Fruit fly (Drosophila melanogaster) whole organism, wandering third instar larva: ENCODE data around the gene Sce.

Experiments
- Abd-B ChIP-seq: fragments of >200 bp; optimal IDR thresholded peaks from 2 replicates; lab custom pipeline; 2017; ENCODE audit warnings: missing biosample characterization, missing genetic modification characterization
- CG32264 ChIP-seq: fragments of 200-800 bp; sonication (Bioruptor generic); optimal IDR thresholded peaks from 2 replicates; lab custom pipeline; 2016; ENCODE audit warnings: missing biosample characterization, missing genetic modification characterization
- CG9705 ChIP-seq: fragments of 200-800 bp; sonication (Bioruptor generic); optimal IDR thresholded peaks from 2 replicates; lab custom pipeline; 2018; ENCODE audit warnings: missing biosample characterization, mild to moderate bottlenecking, missing genetic modification characterization
- CrebA ChIP-seq: fragments of 200-800 bp; sonication (Bioruptor generic); optimal IDR thresholded peaks from 2 replicates; lab custom pipeline; 2016; ENCODE audit warnings: missing biosample characterization, mild to moderate bottlenecking, missing genetic modification characterization, borderline replicate concordance
- Dfd ChIP-seq: fragments of >200 bp; optimal IDR thresholded peaks from 2 replicates; lab custom pipeline; 2017; ENCODE audit warnings: missing biosample characterization, missing genetic modification characterization
- Dif ChIP-seq: fragments of 200-275, 200-300 bp; sonication (Bioruptor generic); optimal IDR thresholded peaks from 2 replicates; lab custom pipeline; 2018; ENCODE audit warnings: missing biosample characterization, missing genetic modification characterization; ENCODE audit not compliant: partially characterized antibody
- GATAd ChIP-seq: sonication (Bioruptor generic); optimal IDR thresholded peaks from 2 replicates; lab custom pipeline; 2016; ENCODE audit warnings: missing biosample characterization, missing genetic modification characterization
- HLH106 ChIP-seq: fragments of 200-800 bp; optimal IDR thresholded peaks from 3 replicates; lab custom pipeline; 2019; ENCODE audit warnings: missing biosample characterization, mild to moderate bottlenecking, missing genetic modification characterization, moderate library complexity
- Hnf4 ChIP-seq: fragments of 200-800 bp; sonication (Bioruptor generic); optimal IDR thresholded peaks from 2 replicates; lab custom pipeline; 2016; ENCODE audit warnings: missing biosample characterization, mild to moderate bottlenecking, missing genetic modification characterization
- Hr78 ChIP-seq: fragments of >200 bp; optimal IDR thresholded peaks from 2 replicates; lab custom pipeline; 2017; ENCODE audit warnings: missing biosample characterization, missing genetic modification characterization
- Hr83 ChIP-seq: fragments of 200-300 bp; sonication (Bioruptor generic); optimal IDR thresholded peaks from 2 replicates; lab custom pipeline; 2016; ENCODE audit warnings: missing biosample characterization, mild to moderate bottlenecking, missing genetic modification characterization, moderate library complexity; ENCODE audit not compliant: poor library complexity, severe bottlenecking
- Jra ChIP-seq: sonication (Bioruptor generic); optimal IDR thresholded peaks from 2 replicates; lab custom pipeline; 2016; ENCODE audit warnings: missing biosample characterization, missing genetic modification characterization
- Mio ChIP-seq: sonication (Bioruptor generic); optimal IDR thresholded peaks from 2 replicates; lab custom pipeline; 2016; ENCODE audit warnings: missing biosample characterization, missing genetic modification characterization
- Myc ChIP-seq: fragments of >200 bp; optimal IDR thresholded peaks from 2 replicates; lab custom pipeline; 2017
- N ChIP-seq: fragments of >200 bp; optimal IDR thresholded peaks from 2 replicates; lab custom pipeline; 2018; ENCODE audit warnings: missing biosample characterization, missing external identifiers, missing genetic modification characterization
- OdsH ChIP-seq: fragments of 200-800 bp; sonication (Bioruptor generic); optimal IDR thresholded peaks from 2 replicates; lab custom pipeline; 2016; ENCODE audit warnings: missing biosample characterization, mild to moderate bottlenecking, missing genetic modification characterization
- Rel ChIP-seq, 2 experiments: fragments of 200-800 bp; sonication (Bioruptor generic) in 1 of 2; optimal IDR thresholded peaks; 2 replicates in 1 of 2; 3 replicates in 1 of 2; lab custom pipeline; 2016 to 2019; ENCODE audit warnings: mild to moderate bottlenecking in 2 of 2, missing biosample characterization in 2 of 2, missing genetic modification characterization in 2 of 2, moderate library complexity in 1 of 2
- Sp1 ChIP-seq: fragments of 200-800 bp; sonication (Bioruptor generic); optimal IDR thresholded peaks from 3 replicates; lab custom pipeline; 2019; ENCODE audit warnings: missing biosample characterization, mild to moderate bottlenecking, missing genetic modification characterization, moderate library complexity
- Vsx2 ChIP-seq: fragments of 200-300, 225-300 bp; sonication (Bioruptor generic); optimal IDR thresholded peaks from 2 replicates; lab custom pipeline; 2018; ENCODE audit warnings: missing biosample characterization, missing genetic modification characterization; ENCODE audit not compliant: partially characterized antibody
- br ChIP-seq: fragments of 200-800 bp; sonication (Bioruptor generic); optimal IDR thresholded peaks from 2 replicates; lab custom pipeline; 2016; ENCODE audit warnings: missing biosample characterization, missing genetic modification characterization
- brk ChIP-seq: fragments of 200-800 bp; sonication (Bioruptor generic); optimal IDR thresholded peaks from 2 replicates; lab custom pipeline; 2016; ENCODE audit warnings: missing biosample characterization, mild to moderate bottlenecking, missing genetic modification characterization
- dl ChIP-seq, 2 experiments: fragments of 175-275, 200-275 bp in 1 of 2; fragments of 200-275 bp in 1 of 2; sonication (Bioruptor generic); optimal IDR thresholded peaks; lab custom pipeline; 2018; ENCODE audit warnings: mild to moderate bottlenecking in 2 of 2, missing biosample characterization in 2 of 2, missing genetic modification characterization in 2 of 2, moderate library complexity in 2 of 2; ENCODE audit not compliant: partially characterized antibody in 2 of 2, insufficient read depth in 1 of 2
- dmrt93B ChIP-seq: fragments of 200-800 bp; sonication (Bioruptor generic); optimal IDR thresholded peaks from 2 replicates; lab custom pipeline; 2018; ENCODE audit warnings: missing biosample characterization, mild to moderate bottlenecking, missing genetic modification characterization
- dsf ChIP-seq: sonication (Bioruptor generic); optimal IDR thresholded peaks from 2 replicates; lab custom pipeline; 2016; ENCODE audit warnings: missing biosample characterization, missing genetic modification characterization, borderline replicate concordance
- ey ChIP-seq: fragments of 200-800 bp; sonication (Bioruptor generic); optimal IDR thresholded peaks from 2 replicates; lab custom pipeline; 2016; ENCODE audit warnings: missing biosample characterization, missing genetic modification characterization
- foxo ChIP-seq, 2 experiments: fragments of 200-800 bp; sonication (Bioruptor generic); optimal IDR thresholded peaks; 2 replicates in 1 of 2; 3 replicates in 1 of 2; lab custom pipeline; 2016 to 2017; ENCODE audit warnings: missing biosample characterization in 2 of 2, missing genetic modification characterization in 2 of 2
- fru ChIP-seq: fragments of 200-800 bp; sonication (Bioruptor generic); optimal IDR thresholded peaks from 3 replicates; lab custom pipeline; 2016; ENCODE audit warnings: missing biosample characterization, mild to moderate bottlenecking, missing genetic modification characterization
- h ChIP-seq: fragments of 200-800 bp; sonication (Bioruptor generic); optimal IDR thresholded peaks from 3 replicates; lab custom pipeline; 2016; ENCODE audit warnings: missing biosample characterization, mild to moderate bottlenecking, missing genetic modification characterization
- jim ChIP-seq: fragments of 175-275, 200-325 bp; sonication (Bioruptor generic); optimal IDR thresholded peaks from 2 replicates; lab custom pipeline; 2016; ENCODE audit warnings: missing biosample characterization, mild to moderate bottlenecking, missing genetic modification characterization
- lola ChIP-seq: fragments of >200 bp; optimal IDR thresholded peaks from 2 replicates; lab custom pipeline; 2017; ENCODE audit warnings: missing biosample characterization, missing genetic modification characterization
- pan ChIP-seq: fragments of >200 bp; optimal IDR thresholded peaks from 2 replicates; lab custom pipeline; 2017
- psq ChIP-seq: fragments of 200-800 bp; sonication (Bioruptor generic); optimal IDR thresholded peaks from 3 replicates; lab custom pipeline; 2017; ENCODE audit warnings: missing biosample characterization, mild to moderate bottlenecking, missing genetic modification characterization, moderate library complexity
- rgr ChIP-seq: fragments of 200-800 bp; sonication (Bioruptor generic); optimal IDR thresholded peaks from 3 replicates; lab custom pipeline; 2016; ENCODE audit warnings: missing biosample characterization, mild to moderate bottlenecking, missing genetic modification characterization
- sage ChIP-seq: fragments of 200-800 bp; sonication (Bioruptor generic); optimal IDR thresholded peaks from 2 replicates; lab custom pipeline; 2016; ENCODE audit warnings: missing biosample characterization, mild to moderate bottlenecking, missing genetic modification characterization
- sv ChIP-seq: fragments of 200-800 bp; sonication (Bioruptor generic); optimal IDR thresholded peaks from 3 replicates; lab custom pipeline; 2016; ENCODE audit warnings: missing biosample characterization, missing genetic modification characterization
- tai ChIP-seq: sonication (Bioruptor generic); optimal IDR thresholded peaks from 2 replicates; lab custom pipeline; 2016; ENCODE audit warnings: missing biosample characterization, missing genetic modification characterization
- usp ChIP-seq: fragments of >200 bp; optimal IDR thresholded peaks from 2 replicates; lab custom pipeline; 2017; ENCODE audit warnings: missing biosample characterization, missing genetic modification characterization
- woc ChIP-seq: sonication (Bioruptor generic); optimal IDR thresholded peaks from 2 replicates; lab custom pipeline; 2016; ENCODE audit warnings: missing biosample characterization, mild to moderate bottlenecking, missing genetic modification characterization

The Sce gene

dm6 chr3R:27637264-27637860, 44.5 kb downstream of the Sce start:
- TF ChIP-seq rgr (no peak), CG32264 (GFP tag; lab: Kevin White, UChicago) (no peak), fru (no peak), Abd-B (GFP tag; lab: Kevin White, UChicago) (no peak)

DNA sequence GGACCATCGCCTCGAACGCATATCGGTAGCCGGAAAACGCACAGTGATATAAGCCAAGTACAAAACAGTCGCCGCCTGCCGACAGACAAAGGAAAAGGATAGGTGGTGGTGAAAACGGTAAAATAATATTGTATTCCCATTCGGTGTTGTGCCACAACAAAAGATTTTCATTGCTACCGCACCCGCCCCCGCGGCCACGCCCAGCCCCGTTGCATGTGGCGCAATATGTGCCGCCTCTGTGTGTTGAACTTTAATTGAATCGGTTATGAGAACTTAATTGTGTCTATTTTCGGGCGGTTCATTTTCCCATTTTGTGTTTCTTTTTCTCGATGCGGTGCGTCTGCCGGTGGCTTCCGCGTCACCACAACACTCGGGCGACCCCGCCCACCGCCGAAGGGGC, 45.1 kb downstream of the Sce start:
- TF ChIP-seq Dif (GFP tag; lab: Kevin White, UChicago) (peak; percentile 53), br (GFP tag; lab: Kevin White, UChicago) (no peak)

DNA sequence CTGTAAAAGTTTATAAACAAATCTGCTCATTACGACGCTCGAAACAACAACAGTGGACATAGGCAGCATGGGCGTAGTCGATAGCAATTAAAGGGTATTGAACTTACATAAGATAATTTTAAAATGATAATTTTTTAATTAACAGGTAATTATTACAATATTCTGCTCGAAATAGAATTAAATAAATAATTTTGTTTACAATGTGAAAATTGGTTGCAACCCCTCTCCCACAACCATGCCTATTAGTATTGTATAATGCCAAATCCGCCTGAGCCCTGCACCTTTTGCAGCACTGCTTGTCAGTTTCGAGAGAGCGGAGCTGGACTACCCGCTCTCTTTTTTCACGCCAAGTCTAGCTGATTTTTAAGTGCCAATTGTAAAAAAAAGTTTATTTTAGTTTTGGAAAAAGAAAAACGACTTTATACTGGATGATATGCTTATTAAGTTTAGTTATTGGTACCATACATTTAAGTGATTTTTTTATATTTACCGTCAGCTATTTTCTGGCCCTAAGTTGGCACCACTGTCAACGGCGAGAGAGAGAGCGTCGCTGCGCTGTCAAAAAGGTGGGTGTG, 45.7 kb downstream of the Sce start, which contains the start of the genes CG5611 and Mtl:
CG5611 (minus strand) TSS at position 51 of the 575 bp plus-strand sequence.
Mtl (plus strand) TSS at position 403 of the 575 bp plus-strand sequence.
- TF ChIP-seq Jra (GFP tag; lab: Kevin White, UChicago) (peak; percentile 98), dmrt93B (peak; percentile 100), Dif (GFP tag; lab: Kevin White, UChicago) (no peak), psq (GFP tag; lab: Kevin White, UChicago) (peak; percentile 99), lola (GFP tag; lab: Kevin White, UChicago) (no peak), Hnf4 (GFP tag; lab: Kevin White, UChicago) (peak; percentile 99), dsf (GFP tag; lab: Kevin White, UChicago) (peak; percentile 98), CG32264 (GFP tag; lab: Kevin White, UChicago) (peak; percentile 95), pan (lab: Kevin White, UChicago) (no peak), Hr78 (GFP tag; lab: Kevin White, UChicago) (no peak), Sp1 (GFP tag; lab: Kevin White, UChicago) (peak; percentile 99), fru (peak; percentile 99), brk (GFP tag; lab: Kevin White, UChicago) (peak; percentile 99), OdsH (peak; percentile 100), usp (GFP tag; lab: Kevin White, UChicago) (no peak), Rel (GFP tag; optimal IDR thresholded peaks at IDR 0.05; lab: Kevin White, UChicago) (peak; percentile 92), Rel (tag; optimal IDR thresholded peaks at IDR 0.05; lab: Kevin White, UChicago) (peak; percentile 93), woc (peak; percentile 97), Dfd (peak; percentile 97), dl (GFP tag; optimal IDR thresholded peaks at IDR 0.05; lab: Kevin White, UChicago; ENCODE audit: insufficient read depth in 1 of 2, partially characterized antibody in 2 of 2) (no peak), br (GFP tag; lab: Kevin White, UChicago) (peak; percentile 99), Hr83 (peak; percentile 97), HLH106 (tag; lab: Kevin White, UChicago) (peak; percentile 100), CG9705 (GFP tag; lab: Kevin White, UChicago) (peak; percentile 99), Myc (peak; percentile 96), CrebA (GFP tag; lab: Kevin White, UChicago) (peak; percentile 95), Mio (GFP tag; lab: Kevin White, UChicago) (peak; percentile 93), foxo (GFP tag; optimal IDR thresholded peaks at IDR 0.05; lab: Kevin White, UChicago) (peak; percentile 65 to 100), jim (GFP tag; lab: Kevin White, UChicago) (peak; percentile 94), Abd-B (GFP tag; lab: Kevin White, UChicago) (no peak), N (GFP tag; lab: Kevin White, UChicago) (no peak), Vsx2 (GFP tag; lab: Kevin White, UChicago) (no peak), rgr (peak; percentile 100), sv (GFP tag; lab: Kevin White, UChicago) (peak; percentile 100), h (GFP tag; lab: Kevin White, UChicago) (peak; percentile 100), tai (GFP tag; lab: Kevin White, UChicago) (peak; percentile 98), sage (GFP tag; lab: Kevin White, UChicago) (peak; percentile 98), ey (peak; percentile 99), GATAd (GFP tag; lab: Kevin White, UChicago) (peak; percentile 98)
- TF ChIP-seq, all 38 proteins: peak for 29
